Worm (Caenorhabditis elegans): ENCODE measurements around the gene rpl-7A.

DNA sequence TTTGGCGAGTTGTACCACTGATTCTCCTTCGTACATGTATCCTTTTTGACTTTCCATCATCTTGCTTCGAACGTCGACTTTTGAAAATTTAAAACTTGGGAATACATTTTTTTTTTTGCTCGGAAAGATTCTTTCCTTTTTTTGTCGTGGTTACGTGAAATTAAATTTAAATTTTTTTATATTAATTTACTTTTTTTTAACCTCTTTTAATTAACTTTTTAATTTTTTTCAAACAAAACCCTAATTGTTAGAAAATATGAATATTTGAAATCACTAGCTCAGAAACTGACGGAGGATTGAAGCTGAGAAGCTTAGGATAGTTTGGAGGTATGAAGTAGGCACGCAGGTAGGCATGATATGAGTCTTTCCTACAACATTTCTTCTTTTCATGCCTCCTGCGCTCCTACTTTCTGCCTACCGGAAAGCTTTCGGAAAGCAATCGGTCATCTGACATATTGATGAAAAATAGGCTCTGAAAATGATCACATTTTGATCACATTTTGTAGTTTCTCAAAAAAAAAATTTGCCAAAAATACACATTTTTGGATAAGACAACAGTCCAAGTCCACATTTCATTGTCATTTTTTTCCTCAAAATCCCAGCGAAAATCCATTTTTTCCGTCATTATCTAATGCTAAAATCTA, 44.2 kb upstream of the rpl-7A start, which contains the start of the genes R08C7.8 and R08C7.4:
- TF ChIP-seq dmd-9 (GFP tag; IDR thresholded peaks at IDR 0.05) (no peak), ceh-44 (GFP tag; IDR thresholded peaks at IDR 0.05) (no peak), ceh-82 (tag; optimal IDR thresholded peaks at IDR 0.05) (no peak), zag-1 (tag; optimal IDR thresholded peaks at IDR 0.05) (no peak), lsy-2 (tag; optimal IDR thresholded peaks at IDR 0.05) (no peak), nhr-237 (tag; optimal IDR thresholded peaks at IDR 0.05) (no peak)
